Worm (Caenorhabditis elegans): ENCODE data around the gene ceh-30.

The ceh-30 gene

DNA sequence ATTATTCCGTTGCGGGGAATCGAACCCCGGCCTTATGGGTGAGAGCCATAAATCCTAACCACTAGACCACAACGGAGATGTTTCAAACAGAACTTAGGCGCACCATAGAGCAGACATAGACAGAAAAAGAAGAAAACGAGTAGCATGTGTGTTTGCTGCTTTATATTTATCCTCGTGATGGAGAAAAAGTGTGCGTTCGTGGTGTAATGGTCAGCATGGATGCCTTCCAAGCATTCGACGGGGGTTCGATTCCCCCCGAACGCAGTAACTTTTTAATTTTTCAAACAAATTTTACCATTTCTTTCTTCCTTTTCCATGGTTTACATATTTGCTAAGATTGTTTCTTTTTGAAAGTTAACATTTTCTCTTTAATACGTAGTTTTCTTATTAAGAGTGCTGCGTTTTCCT is 27.4 kb upstream of the ceh-30 start (continued):
- TF ChIP-seq lin-26 (GFP tag; IDR thresholded peaks at IDR 0.05) (peak; percentile 98), K12H6.12 (tag; optimal IDR thresholded peaks at IDR 0.05) (peak; percentile 83), hmg-1.2 (GFP tag; IDR thresholded peaks at IDR 0.05) (peak; percentile 98), C17E4.6 (GFP tag; IDR thresholded peaks at IDR 0.05) (peak; percentile 80), nhr-27 (tag; optimal IDR thresholded peaks at IDR 0.05) (peak; percentile 95), B0019.2 (GFP tag; conservative IDR thresholded peaks at IDR 0.05) (peak; percentile 71), dpl-1 (GFP tag; optimal IDR thresholded peaks at IDR 0.05) (peak; percentile 44), cebp-2 (GFP tag; IDR thresholded peaks at IDR 0.05) (peak; percentile 97), F39B2.1 (GFP tag; IDR thresholded peaks at IDR 0.05) (0 out of 2 replicates have a peak, but pooled peaks have one; percentile 13), snpc-3.4 (tag; optimal IDR thresholded peaks at IDR 0.05) (peak; percentile 86), B0261.1 (tag; optimal IDR thresholded peaks at IDR 0.05) (peak; percentile 100), Y79H2A.3 (GFP tag; conservative IDR thresholded peaks at IDR 0.05) (peak; percentile 83), attf-6 (GFP tag; IDR thresholded peaks at IDR 0.05) (peak; percentile 89), sptf-2 (GFP tag; optimal IDR thresholded peaks at IDR 0.05) (peak; percentile 80), Y53G8AR.9 (GFP tag; conservative IDR thresholded peaks at IDR 0.05) (peak; percentile 95), ama-1 (optimal IDR thresholded peaks at IDR 0.05) (peak; percentile 18), ama-1 (GFP tag; optimal IDR thresholded peaks at IDR 0.05) (peak; percentile 92 to 94), F49E8.2 (tag; optimal IDR thresholded peaks at IDR 0.05; ENCODE audit: insufficient read depth) (peak; percentile 58), athp-1 (tag; optimal IDR thresholded peaks at IDR 0.05) (peak; percentile 94), die-1 (tag; optimal IDR thresholded peaks at IDR 0.05) (peak; percentile 98), lsy-27 (tag; optimal IDR thresholded peaks at IDR 0.05; ENCODE audit: borderline replicate concordance, insufficient read depth) (peak; percentile 92), lin-40 (tag; optimal IDR thresholded peaks at IDR 0.05) (peak; percentile 97), F10E7.11 (tag; optimal IDR thresholded peaks at IDR 0.05) (peak; percentile 91), ztf-18 (tag; optimal IDR thresholded peaks at IDR 0.05) (peak; percentile 84), let-607 (tag; optimal IDR thresholded peaks at IDR 0.05) (peak; percentile 74 to 88), hlh-12 (tag; optimal IDR thresholded peaks at IDR 0.05) (peak; percentile 88), B0035.1 (tag; optimal IDR thresholded peaks at IDR 0.05) (peak; percentile 91), pha-4 (tag; optimal IDR thresholded peaks at IDR 0.05) (peak; percentile 54), aptf-2 (GFP tag; conservative IDR thresholded peaks at IDR 0.05) (peak; percentile 82), lin-54 (GFP tag; optimal IDR thresholded peaks at IDR 0.05) (peak; percentile 84), nfyb-1 (GFP tag; IDR thresholded peaks at IDR 0.05) (peak; percentile 98), ztf-26 (tag; optimal IDR thresholded peaks at IDR 0.05) (peak; percentile 93), lag-1 (GFP tag; IDR thresholded peaks at IDR 0.05) (peak; percentile 94; the same call in 1 of the 2 replicates), K11D2.4 (GFP tag; IDR thresholded peaks at IDR 0.05) (peak; percentile 95), T07F8.4 (tag; optimal IDR thresholded peaks at IDR 0.05) (peak; percentile 93), hmg-20 (GFP tag; IDR thresholded peaks at IDR 0.05) (peak; percentile 93), zim-3 (tag; optimal IDR thresholded peaks at IDR 0.05) (peak; percentile 96), zfh-2 (GFP tag; conservative IDR thresholded peaks at IDR 0.05) (no peak), ZK185.1 (tag; optimal IDR thresholded peaks at IDR 0.05; ENCODE audit: poor library complexity, severe bottlenecking) (peak; percentile 98), ceh-100 (GFP tag; IDR thresholded peaks at IDR 0.05) (peak; percentile 69), aptf-3 (GFP tag; IDR thresholded peaks at IDR 0.05) (peak; percentile 97), lir-1 (GFP tag; conservative IDR thresholded peaks at IDR 0.05) (peak; percentile 90), mcd-1 (GFP tag; IDR thresholded peaks at IDR 0.05) (peak; percentile 82), akir-1 (GFP tag; optimal IDR thresholded peaks at IDR 0.05) (peak; percentile 88), Y56A3A.18 (GFP tag; IDR thresholded peaks at IDR 0.05) (peak; percentile 98), F22D6.2 (tag; optimal IDR thresholded peaks at IDR 0.05) (peak; percentile 75), pbrm-1 (GFP tag; IDR thresholded peaks at IDR 0.05) (peak; percentile 96), ceh-58 (GFP tag; IDR thresholded peaks at IDR 0.05) (peak; percentile 89; the same call in 1 of the 2 replicates)

Measured in whole organism, young adult.